Worm (Caenorhabditis elegans): ENCODE measurements around the gene fbxa-52.
"Not testable (repeated sequence)": the region's sequence is repeated elsewhere in the genome, so short reads cannot be mapped to it uniquely, and the experiment has no call there.

ce11 chrX:1687079-1687478, 25.4 kb downstream of the fbxa-52 start, which contains the start of gene C36C9.11:
- not testable (repeated sequence) for TF ChIP-seq repo-1 (tag; optimal IDR thresholded peaks at IDR 0.05); ama-1 (optimal IDR thresholded peaks at IDR 0.05); ama-1 (GFP tag; optimal IDR thresholded peaks at IDR 0.05); bed-1 (GFP tag; IDR thresholded peaks at IDR 0.05); gei-17 (GFP tag; optimal IDR thresholded peaks at IDR 0.05); rpc-1 (optimal IDR thresholded peaks at IDR 0.05); rpc-1 (tag; optimal IDR thresholded peaks at IDR 0.05); dox-1 (GFP tag; IDR thresholded peaks at IDR 0.05); unc-62 (GFP tag; optimal IDR thresholded peaks at IDR 0.05); zfh-2 (GFP tag; conservative IDR thresholded peaks at IDR 0.05); efl-1 (GFP tag; optimal IDR thresholded peaks at IDR 0.05); B0035.1 (tag; optimal IDR thresholded peaks at IDR 0.05); Y56A3A.18 (GFP tag; IDR thresholded peaks at IDR 0.05)
